Worm (Caenorhabditis elegans) whole organism, early embryonic: ENCODE results near the gene C35A5.6.

Source experiments
- ceh-36 ChIP-seq: sonication (generic microtip); optimal IDR thresholded peaks from 2 replicates; lab custom pipeline; 2016; ENCODE audit warnings: missing genetic modification characterization, inconsistent platforms, missing compliant biosample characterization
- ets-7 ChIP-seq: sonication (generic microtip); optimal IDR thresholded peaks from 2 replicates; lab custom pipeline; 2016; ENCODE audit warnings: missing genotype, missing genetic modification characterization, missing compliant biosample characterization
- flt-1 ChIP-seq: fragments of 200-800 bp; sonication (Bioruptor generic); IDR thresholded peaks from 2 replicates; pipeline ENCODE4 v1.3.6; 2022; ENCODE audit warnings: missing genetic modification characterization, missing compliant biosample characterization

ce11 chrV:10483995-10484394, 24.9 kb upstream of the C35A5.6 start:
- TF ChIP-seq ceh-36 (tag; lab: Kevin White, UChicago) (no peak), ets-7 (tag; lab: Kevin White, UChicago) (no peak), flt-1 (no peak)
